Fruit fly (Drosophila melanogaster) whole organism: Measurements from ENCODE around the gene CG17841.

Experiments used
- Dll ChIP-seq: fragments of >200 bp; optimal IDR thresholded peaks from 2 replicates; lab custom pipeline; 2017
- EcR ChIP-seq, 2 experiments: fragments of >200 bp; optimal IDR thresholded peaks; 2 replicates each; lab custom pipeline; 2017; ENCODE audit warnings: missing biosample characterization in 2 of 2, missing genetic modification characterization in 2 of 2, missing genetic modification reagents in 2 of 2
- psq ChIP-seq: fragments of >200 bp; optimal IDR thresholded peaks from 2 replicates; lab custom pipeline; 2017
- usp ChIP-seq: fragments of >200 bp; optimal IDR thresholded peaks from 2 replicates; lab custom pipeline; 2017; ENCODE audit warnings: missing biosample characterization, missing genetic modification characterization, mixed read lengths

DNA sequence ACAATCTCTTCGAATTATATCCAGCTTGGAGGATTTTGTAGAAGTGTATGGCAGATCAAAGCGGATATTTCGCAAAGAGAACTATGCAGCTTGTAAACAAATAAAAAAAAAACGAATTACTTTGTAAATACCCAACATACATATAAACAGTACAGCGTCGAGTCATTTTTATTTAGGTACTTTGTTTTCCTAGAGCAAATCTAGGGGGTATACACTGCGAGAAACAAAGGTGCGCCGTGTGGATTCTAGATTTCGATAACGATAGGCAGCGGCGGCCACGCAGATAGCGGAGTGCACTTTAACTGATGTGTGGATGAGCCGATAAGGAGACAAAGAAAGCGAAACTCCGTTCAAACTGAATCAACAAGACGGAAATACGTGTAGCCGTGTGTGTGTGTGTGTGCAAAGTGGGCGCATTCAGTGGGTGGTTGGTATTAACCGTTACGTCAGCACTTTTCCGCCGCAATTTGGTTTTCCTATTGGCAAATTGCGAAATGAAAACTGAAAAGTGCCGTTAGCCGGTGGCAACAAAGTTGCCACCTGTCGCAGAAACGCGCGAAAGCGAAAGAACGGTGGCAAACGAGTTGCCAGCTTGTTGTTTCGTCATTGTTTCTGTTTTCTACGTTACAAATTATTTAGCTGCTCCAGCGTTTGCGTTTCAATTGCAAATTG lies 3.2 kb upstream of the CG17841 start:
- TF ChIP-seq psq (lab: Kevin White, UChicago): no peak
- no peak for TF ChIP-seq EcR (GFP tag; optimal IDR thresholded peaks at IDR 0.05; lab: Kevin White, UChicago)
- no peak for TF ChIP-seq Dll (lab: Kevin White, UChicago)
- TF ChIP-seq usp (GFP tag; lab: Kevin White, UChicago): no peak
